Worm (Caenorhabditis elegans) whole organism, young adult: ENCODE measurements around the gene dnpp-1.

Experiments used
- C06A6.2 ChIP-seq: fragments of 200-800 bp; sonication (Bioruptor generic); conservative IDR thresholded peaks from 2 replicates; pipeline ENCODE4 v1.3.6; 2022; ENCODE audit warnings: missing genetic modification characterization, missing compliant biosample characterization
- C17E4.6 ChIP-seq: fragments of 200-800 bp; sonication (Bioruptor generic); IDR thresholded peaks from 2 replicates; pipeline ENCODE4 v1.3.6; 2022; ENCODE audit warnings: missing genetic modification reagents, missing genetic modification characterization, missing compliant biosample characterization
- F23B12.7 ChIP-seq: sonication (generic microtip); optimal IDR thresholded peaks from 2 replicates; lab custom pipeline; 2017; ENCODE audit warnings: missing genetic modification characterization, mild to moderate bottlenecking, missing compliant biosample characterization, antibody characterized with exemption, moderate library complexity; ENCODE audit not compliant: insufficient read depth
- F33H1.4 ChIP-seq: fragments of 200-800 bp; sonication (Bioruptor generic); IDR thresholded peaks from 2 replicates; pipeline ENCODE4 v1.3.6; 2022; ENCODE audit warnings: missing genetic modification reagents, missing genetic modification characterization, missing compliant biosample characterization
- F39B2.1 ChIP-seq: fragments of 200-800 bp; sonication (Bioruptor generic); IDR thresholded peaks from 2 replicates; pipeline ENCODE4 v1.3.6; 2022; ENCODE audit warnings: missing genetic modification reagents, missing genetic modification characterization, missing compliant biosample characterization
- F57A8.1 ChIP-seq: fragments of 200-800 bp; sonication (Bioruptor generic); optimal IDR thresholded peaks from 2 replicates; lab custom pipeline; 2018; ENCODE audit warnings: mild to moderate bottlenecking, missing genetic modification characterization, moderate library complexity, missing compliant biosample characterization
- Y53G8AR.9 ChIP-seq: fragments of 200-800 bp; sonication (Bioruptor generic); conservative IDR thresholded peaks from 2 replicates; pipeline ENCODE4 v1.3.6; 2022; ENCODE audit warnings: missing genetic modification reagents, missing genetic modification characterization, missing compliant biosample characterization
- Y56A3A.18 ChIP-seq: fragments of 200-800 bp; sonication (Bioruptor generic); IDR thresholded peaks from 2 replicates; pipeline ENCODE4 v1.3.6; 2022; ENCODE audit warnings: missing genetic modification reagents, missing genetic modification characterization, missing compliant biosample characterization
- aptf-2 ChIP-seq: fragments of 200-800 bp; sonication (Bioruptor generic); conservative IDR thresholded peaks from 2 replicates; pipeline ENCODE4 v1.3.6; 2022; ENCODE audit warnings: missing genetic modification reagents, missing genetic modification characterization, missing compliant biosample characterization
- atf-7 ChIP-seq: sonication (generic microtip); optimal IDR thresholded peaks from 2 replicates; lab custom pipeline; 2017; ENCODE audit warnings: mild to moderate bottlenecking, missing genetic modification characterization, missing compliant biosample characterization
- attf-5 ChIP-seq: fragments of 200-800 bp; sonication (Bioruptor generic); optimal IDR thresholded peaks from 2 replicates; lab custom pipeline; 2018; ENCODE audit warnings: mild to moderate bottlenecking, missing genetic modification characterization, missing compliant biosample characterization
- attf-6 ChIP-seq: fragments of 200-800 bp; sonication (Bioruptor generic); IDR thresholded peaks from 2 replicates; pipeline ENCODE4 v1.3.6; 2022; ENCODE audit warnings: missing genetic modification reagents, missing genetic modification characterization, missing compliant biosample characterization
- bed-1 ChIP-seq: fragments of 200-800 bp; sonication (Bioruptor generic); IDR thresholded peaks from 2 replicates; pipeline ENCODE4 v1.3.6; 2022; ENCODE audit warnings: missing genetic modification reagents, missing genetic modification characterization, missing compliant biosample characterization
- cebp-1 ChIP-seq, 2 experiments: fragments of 200-800 bp in 1 of 2; sonication (Bioruptor generic) in 1 of 2; sonication (generic microtip) in 1 of 2; IDR thresholded peaks in 1 of 2; optimal IDR thresholded peaks in 1 of 2; 2 replicates each; pipeline versions ENCODE4 v1.3.6 to Lab custom; 2017 to 2022; ENCODE audit warnings: missing compliant biosample characterization in 2 of 2, missing genetic modification characterization in 2 of 2, mild to moderate bottlenecking in 1 of 2, missing genetic modification reagents in 1 of 2, moderate library complexity in 1 of 2
- cebp-2 ChIP-seq: fragments of 200-800 bp; sonication (Bioruptor generic); IDR thresholded peaks from 2 replicates; pipeline ENCODE4 v1.3.6; 2022; ENCODE audit warnings: missing genetic modification characterization, missing compliant biosample characterization
- ceh-27 ChIP-seq: fragments of 200-800 bp; sonication (Bioruptor generic); optimal IDR thresholded peaks from 2 replicates; lab custom pipeline; 2018; ENCODE audit warnings: mild to moderate bottlenecking, missing genetic modification characterization, moderate library complexity, missing compliant biosample characterization
- ceh-40 ChIP-seq: fragments of 200-800 bp; sonication (Bioruptor generic); IDR thresholded peaks from 2 replicates; pipeline ENCODE4 v1.3.6; 2022; ENCODE audit warnings: missing genetic modification characterization, missing compliant biosample characterization
- ceh-58 ChIP-seq: fragments of 200-800 bp; sonication (Bioruptor generic); IDR thresholded peaks from 2 replicates; pipeline ENCODE4 v1.3.6; 2022; ENCODE audit warnings: missing genetic modification characterization, missing compliant biosample characterization
- die-1 ChIP-seq: sonication (generic microtip); optimal IDR thresholded peaks from 2 replicates; lab custom pipeline; 2016; ENCODE audit warnings: missing genotype, mild to moderate bottlenecking, missing genetic modification characterization, missing compliant biosample characterization
- dox-1 ChIP-seq: fragments of 200-800 bp; sonication (Bioruptor generic); IDR thresholded peaks from 2 replicates; pipeline ENCODE4 v1.3.6; 2022; ENCODE audit warnings: missing genetic modification reagents, missing genetic modification characterization, missing compliant biosample characterization
- dpl-1 ChIP-seq: fragments of 150-350 bp; optimal IDR thresholded peaks from 2 replicates; lab custom pipeline; 2014; ENCODE audit warnings: missing biosample characterization, missing genetic modification reagents, missing genetic modification characterization
- efl-1 ChIP-seq: fragments of 150-350 bp; optimal IDR thresholded peaks from 2 replicates; lab custom pipeline; 2014; ENCODE audit warnings: missing biosample characterization, missing genetic modification reagents, missing genetic modification characterization
- egrh-3 ChIP-seq: fragments of 200-800 bp; sonication (Bioruptor generic); IDR thresholded peaks from 2 replicates; pipeline ENCODE4 v1.3.6; 2022; ENCODE audit warnings: missing genetic modification reagents, missing genetic modification characterization, missing compliant biosample characterization
- ets-4 ChIP-seq: fragments of 200-800 bp; sonication (Bioruptor generic); optimal IDR thresholded peaks from 2 replicates; lab custom pipeline; 2018; ENCODE audit warnings: mild to moderate bottlenecking, missing genetic modification characterization, missing compliant biosample characterization
- hmg-1.2 ChIP-seq: fragments of 200-800 bp; sonication (Bioruptor generic); IDR thresholded peaks from 2 replicates; pipeline ENCODE4 v1.3.6; 2022; ENCODE audit warnings: missing genetic modification reagents, missing genetic modification characterization, missing compliant biosample characterization
- hrde-1 ChIP-seq: sonication (generic microtip); optimal IDR thresholded peaks from 2 replicates; lab custom pipeline; 2016; ENCODE audit warnings: missing genetic modification characterization, mild to moderate bottlenecking, missing compliant biosample characterization, moderate library complexity, missing genotype, missing genetic modification reagents, borderline replicate concordance
- let-526 ChIP-seq: fragments of 200-800 bp; sonication (Bioruptor generic); IDR thresholded peaks from 2 replicates; pipeline ENCODE4 v1.3.6; 2022; ENCODE audit warnings: missing genetic modification reagents, missing genetic modification characterization, missing compliant biosample characterization
- let-607 ChIP-seq, 2 experiments: fragments of 200-800 bp in 1 of 2; sonication (Bioruptor generic) in 1 of 2; sonication (generic microtip) in 1 of 2; optimal IDR thresholded peaks; 2 replicates each; lab custom pipeline; 2016 to 2018; ENCODE audit warnings: mild to moderate bottlenecking in 2 of 2, missing compliant biosample characterization in 2 of 2, missing genetic modification characterization in 2 of 2, moderate library complexity in 2 of 2, missing genotype in 1 of 2
- lir-1 ChIP-seq: fragments of 200-800 bp; sonication (Bioruptor generic); conservative IDR thresholded peaks from 2 replicates; pipeline ENCODE4 v1.3.6; 2022; ENCODE audit warnings: missing genetic modification reagents, missing genetic modification characterization, missing compliant biosample characterization
- madf-10 ChIP-seq: sonication (generic microtip); optimal IDR thresholded peaks from 2 replicates; lab custom pipeline; 2016; ENCODE audit warnings: mild to moderate bottlenecking, missing genetic modification characterization, missing compliant biosample characterization
- mes-4 ChIP-seq: sonication (generic microtip); optimal IDR thresholded peaks from 2 replicates; lab custom pipeline; 2016; ENCODE audit warnings: missing genotype, missing genetic modification characterization, missing compliant biosample characterization
- nfya-2 ChIP-seq: fragments of 200-800 bp; sonication (Bioruptor generic); IDR thresholded peaks from 2 replicates; pipeline ENCODE4 v1.3.6; 2022; ENCODE audit warnings: missing genetic modification reagents, missing genetic modification characterization, missing compliant biosample characterization
- nfyb-1 ChIP-seq: fragments of 200-800 bp; sonication (Bioruptor generic); IDR thresholded peaks from 2 replicates; pipeline ENCODE4 v1.3.6; 2022; ENCODE audit warnings: missing genetic modification reagents, missing genetic modification characterization, missing compliant biosample characterization
- nhr-80 ChIP-seq: sonication (generic microtip); optimal IDR thresholded peaks from 2 replicates; lab custom pipeline; 2016; ENCODE audit warnings: missing genetic modification characterization, missing compliant biosample characterization
- pbrm-1 ChIP-seq: fragments of 200-800 bp; sonication (Bioruptor generic); IDR thresholded peaks from 2 replicates; pipeline ENCODE4 v1.3.6; 2022; ENCODE audit warnings: missing genetic modification reagents, missing genetic modification characterization, missing compliant biosample characterization
- rcor-1 ChIP-seq: fragments of 200-800 bp; sonication (Bioruptor generic); IDR thresholded peaks from 2 replicates; pipeline ENCODE4 v1.3.6; 2022; ENCODE audit warnings: missing genetic modification reagents, missing genetic modification characterization, missing compliant biosample characterization
- rpc-1 ChIP-seq, 2 experiments: fragments of 150-350 bp in 1 of 2; sonication (generic microtip) in 1 of 2; optimal IDR thresholded peaks; 2 replicates each; lab custom pipeline; 2014 to 2018; ENCODE audit warnings: missing biosample characterization in 1 of 2, missing genetic modification characterization in 1 of 2, missing genetic modification reagents in 1 of 2, missing genotype in 1 of 2
- snpc-1.3 ChIP-seq: sonication (generic microtip); optimal IDR thresholded peaks from 2 replicates; lab custom pipeline; 2017; ENCODE audit warnings: missing genetic modification characterization, mild to moderate bottlenecking, missing compliant biosample characterization, antibody characterized with exemption, moderate library complexity, missing genotype, missing genetic modification reagents; ENCODE audit not compliant: insufficient read depth
- tbx-9 ChIP-seq: sonication (generic microtip); optimal IDR thresholded peaks from 2 replicates; lab custom pipeline; 2016; ENCODE audit warnings: borderline replicate concordance, missing genetic modification characterization, inconsistent platforms, missing compliant biosample characterization
- unc-130 ChIP-seq: sonication (generic microtip); optimal IDR thresholded peaks from 2 replicates; lab custom pipeline; 2016; ENCODE audit warnings: missing genetic modification reagents, missing genetic modification characterization, missing compliant biosample characterization
- xnd-1 ChIP-seq: sonication (generic microtip); optimal IDR thresholded peaks from 2 replicates; lab custom pipeline; 2016; ENCODE audit warnings: missing genotype, missing genetic modification reagents, missing genetic modification characterization, missing compliant biosample characterization
- zim-3 ChIP-seq: sonication (generic microtip); optimal IDR thresholded peaks from 2 replicates; lab custom pipeline; 2017; ENCODE audit warnings: mild to moderate bottlenecking, missing genetic modification characterization, moderate library complexity, missing compliant biosample characterization

The dnpp-1 gene

ce11 chrIII:5839147-5839546 is 24.5 kb downstream of the dnpp-1 start:
- no peak for TF ChIP-seq attf-6 (GFP tag; lab: Robert Waterston, UW)
- peak; percentile 11; the same call in 1 of the 2 replicates for TF ChIP-seq dox-1 (GFP tag; lab: Robert Waterston, UW)
- no peak; the same call in 1 of the 2 replicates for TF ChIP-seq cebp-1 (GFP tag; IDR thresholded peaks at IDR 0.05; lab: Robert Waterston, UW)
- TF ChIP-seq cebp-1 (tag; optimal IDR thresholded peaks at IDR 0.05; lab: Kevin White, UChicago) = peak; percentile 57
- peak; percentile 61 for TF ChIP-seq nhr-80 (tag; lab: Kevin White, UChicago)
- TF ChIP-seq let-607 (tag; optimal IDR thresholded peaks at IDR 0.05; lab: Kevin White, UChicago) = peak in 1 of 2 experiments; percentile 31
- TF ChIP-seq attf-5 = peak; percentile 3
- no peak for TF ChIP-seq F33H1.4 (GFP tag; lab: Robert Waterston, UW)
- TF ChIP-seq aptf-2 (GFP tag; lab: Robert Waterston, UW) = no peak
- TF ChIP-seq nfyb-1 = peak; percentile 32; the same call in 1 of the 2 replicates

ce11 chrIII:5838159-5839046 is 25.2 kb downstream of the dnpp-1 start:
- TF ChIP-seq F39B2.1 (no peak), Y53G8AR.9 (GFP tag; lab: Robert Waterston, UW) (no peak), hmg-1.2 (GFP tag; lab: Robert Waterston, UW) (no peak), let-607 (tag; optimal IDR thresholded peaks at IDR 0.05; lab: Kevin White, UChicago) (peak in 1 of 2 experiments; percentile 64), rpc-1 (optimal IDR thresholded peaks at IDR 0.05; lab: Kevin White, UChicago) (no peak), rpc-1 (tag; optimal IDR thresholded peaks at IDR 0.05; lab: Kevin White, UChicago) (no peak), let-526 (GFP tag; lab: Robert Waterston, UW) (no peak), zim-3 (tag; lab: Kevin White, UChicago) (no peak), efl-1 (no peak), C17E4.6 (GFP tag; lab: Robert Waterston, UW) (no peak), xnd-1 (no peak), atf-7 (tag; lab: Kevin White, UChicago) (peak; percentile 53), pbrm-1 (GFP tag; lab: Robert Waterston, UW) (no peak), hrde-1 (tag; lab: Kevin White, UChicago) (no peak), Y56A3A.18 (no peak), lir-1 (GFP tag; lab: Robert Waterston, UW) (no peak), snpc-1.3 (tag; lab: Kevin White, UChicago) (no peak), ceh-58 (GFP tag; lab: Robert Waterston, UW) (no peak), cebp-1 (GFP tag; IDR thresholded peaks at IDR 0.05; lab: Robert Waterston, UW) (no peak), cebp-1 (tag; optimal IDR thresholded peaks at IDR 0.05; lab: Kevin White, UChicago) (peak; percentile 53), die-1 (tag; lab: Kevin White, UChicago) (no peak), F23B12.7 (tag; lab: Kevin White, UChicago) (peak; percentile 29), mes-4 (tag; lab: Kevin White, UChicago) (no peak), nfyb-1 (peak; percentile 60; the same call in 1 of the 2 replicates), nhr-80 (tag; lab: Kevin White, UChicago) (peak; percentile 97), ceh-27 (GFP tag; lab: Kevin White, UChicago) (no peak), C06A6.2 (no peak), unc-130 (no peak), F57A8.1 (GFP tag; lab: Kevin White, UChicago) (no peak), ets-4 (GFP tag; lab: Kevin White, UChicago) (peak; percentile 58), dpl-1 (GFP tag; lab: Kevin White, UChicago) (no peak), egrh-3 (no peak), ceh-40 (no peak), bed-1 (GFP tag; lab: Robert Waterston, UW) (no peak), nfya-2 (GFP tag; lab: Robert Waterston, UW) (no peak), madf-10 (tag; lab: Kevin White, UChicago) (peak; percentile 41), rcor-1 (GFP tag; lab: Robert Waterston, UW) (no peak), cebp-2 (GFP tag; lab: Robert Waterston, UW) (no peak), tbx-9 (tag; lab: Kevin White, UChicago) (no peak), attf-5 (peak; percentile 3)
